Worm (Caenorhabditis elegans) whole organism, L3 larva: Measurements from ENCODE around the gene tiar-2.

ENCODE experiments used
- ZK546.5 ChIP-seq: sonication (generic microtip); optimal IDR thresholded peaks from 2 replicates; lab custom pipeline; 2017; ENCODE audit warnings: missing biosample characterization, missing genetic modification characterization
- ama-1 ChIP-seq: fragments of 150-350 bp; optimal IDR thresholded peaks from 2 replicates; lab custom pipeline; 2018
- ceh-16 ChIP-seq: sonication (generic microtip); optimal IDR thresholded peaks from 2 replicates; lab custom pipeline; 2017; ENCODE audit warnings: missing biosample characterization, missing genetic modification characterization
- ceh-82 ChIP-seq: fragments of 150-350 bp; optimal IDR thresholded peaks from 2 replicates; lab custom pipeline; 2014; ENCODE audit warnings: missing biosample characterization, missing genetic modification characterization
- daf-12 ChIP-seq: fragments of 150-350 bp; optimal IDR thresholded peaks from 2 replicates; lab custom pipeline; 2014; ENCODE audit warnings: missing biosample characterization, missing genetic modification reagents, missing genetic modification characterization
- fos-1 ChIP-seq: fragments of 150-350 bp; optimal IDR thresholded peaks from 2 replicates; lab custom pipeline; 2014; ENCODE audit warnings: missing biosample characterization, missing genetic modification characterization
- lin-39 ChIP-seq: fragments of 150-350 bp; optimal IDR thresholded peaks from 2 replicates; lab custom pipeline; 2018; ENCODE audit warnings: missing biosample characterization, missing genetic modification reagents, missing genetic modification characterization
- nhr-11 ChIP-seq: fragments of 150-350 bp; optimal IDR thresholded peaks from 2 replicates; lab custom pipeline; 2014; ENCODE audit warnings: missing biosample characterization, missing genetic modification characterization
- nhr-12 ChIP-seq: fragments of 150-350 bp; optimal IDR thresholded peaks from 2 replicates; lab custom pipeline; 2014; ENCODE audit warnings: missing biosample characterization, missing genetic modification characterization
- nhr-237 ChIP-seq: fragments of 150-350 bp; optimal IDR thresholded peaks from 2 replicates; lab custom pipeline; 2014; ENCODE audit warnings: missing biosample characterization, missing genetic modification characterization
- nhr-25 ChIP-seq: sonication (generic microtip); optimal IDR thresholded peaks from 2 replicates; lab custom pipeline; 2017; ENCODE audit warnings: missing biosample characterization, missing genetic modification characterization
- unc-39 ChIP-seq: sonication (generic microtip); optimal IDR thresholded peaks from 4 replicates; lab custom pipeline; 2017; ENCODE audit warnings: missing biosample characterization, missing genetic modification characterization

DNA sequence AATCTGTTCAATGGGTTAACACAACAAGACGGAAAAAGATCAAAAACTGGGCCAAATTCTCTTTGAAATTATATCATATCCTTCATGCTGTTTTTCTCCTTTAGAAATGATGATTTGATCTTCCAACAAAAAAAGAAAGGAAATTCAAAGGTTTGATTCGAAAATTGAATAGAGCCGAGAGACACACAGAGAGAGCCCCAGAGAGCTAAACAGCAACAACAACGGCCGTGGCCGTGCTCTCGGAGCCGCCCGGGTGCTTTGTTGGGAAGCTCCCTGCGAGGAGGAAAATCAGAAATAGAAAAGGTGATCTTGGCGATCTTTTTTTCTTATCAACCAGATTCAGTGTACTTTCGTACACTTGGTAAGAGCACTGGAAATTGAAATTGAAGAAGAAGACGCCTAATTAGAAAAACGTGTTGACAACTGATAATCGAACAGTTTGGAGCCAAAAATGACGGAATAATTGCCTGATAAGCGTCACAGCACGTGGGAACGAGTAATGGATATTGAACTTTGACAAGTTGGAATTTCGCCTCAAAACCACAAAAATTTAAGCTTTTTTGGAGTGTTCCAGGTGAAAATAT, 28.8 kb downstream of the tiar-2 start:
- TF ChIP-seq ceh-82 (tag; lab: Kevin White, UChicago) (no peak), unc-39 (tag; lab: Kevin White, UChicago) (no peak), nhr-11 (tag; lab: Kevin White, UChicago) (no peak), nhr-237 (tag; lab: Kevin White, UChicago) (no peak), lin-39 (tag; lab: Kevin White, UChicago) (no peak), fos-1 (tag; lab: Kevin White, UChicago) (no peak), daf-12 (no peak), ama-1 (lab: Kevin White, UChicago) (peak; percentile 78), ZK546.5 (no peak), nhr-25 (no peak), ceh-16 (no peak), nhr-12 (no peak)
